Worm (Caenorhabditis elegans) whole organism, L4 larva: ENCODE data around the gene K01F9.2.
A peak's percentile ranks its signal among the peaks of the same experiment; 100 is the strongest.

ENCODE experiments used
- T26A8.4 ChIP-seq: fragments of 200-800 bp; sonication (Bioruptor generic); IDR thresholded peaks from 2 replicates; pipeline ENCODE4 v1.3.6; 2022; ENCODE audit warnings: missing genetic modification characterization, missing compliant biosample characterization
- Y48G9A.11 ChIP-seq: fragments of 200-800 bp; sonication (Bioruptor generic); IDR thresholded peaks from 2 replicates; pipeline ENCODE4 v1.3.6; 2022; ENCODE audit warnings: missing genetic modification reagents, missing genetic modification characterization, missing compliant biosample characterization
- ZK546.5 ChIP-seq, 2 experiments: sonication (generic microtip); optimal IDR thresholded peaks; 2 replicates each; lab custom pipeline; 2017; ENCODE audit warnings: missing biosample characterization in 2 of 2, missing genetic modification characterization in 2 of 2
- aha-1 ChIP-seq: fragments of 150-350 bp; peaks from one replicate; lab custom pipeline; 2014; ENCODE audit warnings: missing biosample characterization, missing genetic modification characterization
- aly-2 ChIP-seq: sonication (generic microtip); optimal IDR thresholded peaks from 2 replicates; lab custom pipeline; 2018; ENCODE audit warnings: missing biosample characterization, missing genetic modification characterization
- ama-1 ChIP-seq: fragments of 150-350 bp; optimal IDR thresholded peaks from 2 replicates; lab custom pipeline; 2014; ENCODE audit warnings: inconsistent platforms, mixed read lengths
- ceh-20 ChIP-seq: fragments of 200-800 bp; sonication (Bioruptor generic); IDR thresholded peaks from 2 replicates; pipeline ENCODE4 v1.3.6; 2022; ENCODE audit warnings: missing genetic modification reagents, missing genetic modification characterization, missing compliant biosample characterization
- ceh-28 ChIP-seq: fragments of 150-350 bp; optimal IDR thresholded peaks from 2 replicates; lab custom pipeline; 2014; ENCODE audit warnings: missing biosample characterization, missing genetic modification reagents, missing genetic modification characterization
- ceh-32 ChIP-seq: sonication (generic microtip); optimal IDR thresholded peaks from 2 replicates; lab custom pipeline; 2016; ENCODE audit warnings: mild to moderate bottlenecking, missing genetic modification characterization, missing compliant biosample characterization; ENCODE audit not compliant: poor library complexity
- ceh-44 ChIP-seq: fragments of 200-800 bp; sonication (Bioruptor generic); IDR thresholded peaks from 2 replicates; pipeline ENCODE4 v1.3.6; 2022; ENCODE audit warnings: missing genetic modification reagents, missing genetic modification characterization, missing compliant biosample characterization
- ceh-62 ChIP-seq: sonication (generic microtip); optimal IDR thresholded peaks from 2 replicates; lab custom pipeline; 2017; ENCODE audit warnings: missing biosample characterization, missing genetic modification characterization
- ceh-82 ChIP-seq: sonication (generic microtip); optimal IDR thresholded peaks from 2 replicates; lab custom pipeline; 2017; ENCODE audit warnings: missing biosample characterization, missing genetic modification characterization
- ctbp-1 ChIP-seq: fragments of 200-800 bp; sonication (Bioruptor generic); IDR thresholded peaks from 2 replicates; pipeline ENCODE4 v1.3.6; 2022; ENCODE audit warnings: missing genetic modification reagents, missing genetic modification characterization, missing compliant biosample characterization
- dpl-1 ChIP-seq: fragments of 150-350 bp; optimal IDR thresholded peaks from 2 replicates; lab custom pipeline; 2014; ENCODE audit warnings: missing biosample characterization, missing genetic modification reagents, missing genetic modification characterization
- dve-1 ChIP-seq: sonication (generic microtip); optimal IDR thresholded peaks from 2 replicates; lab custom pipeline; 2017; ENCODE audit warnings: antibody characterized with exemption, mild to moderate bottlenecking, missing genetic modification characterization, missing compliant biosample characterization; ENCODE audit not compliant: insufficient read depth
- egl-43 ChIP-seq: fragments of 200-800 bp; sonication (Bioruptor generic); IDR thresholded peaks from 2 replicates; pipeline ENCODE4 v1.3.6; 2022; ENCODE audit warnings: missing genetic modification reagents, missing genetic modification characterization, missing compliant biosample characterization
- fkh-10 ChIP-seq: fragments of 150-350 bp; optimal IDR thresholded peaks from 2 replicates; lab custom pipeline; 2014; ENCODE audit warnings: missing biosample characterization, missing genetic modification reagents, missing genetic modification characterization
- fos-1 ChIP-seq: fragments of 150-350 bp; optimal IDR thresholded peaks from 2 replicates; lab custom pipeline; 2014; ENCODE audit warnings: missing biosample characterization, missing genetic modification characterization
- hlh-11 ChIP-seq: fragments of 200-800 bp; sonication (Bioruptor generic); optimal IDR thresholded peaks from 2 replicates; lab custom pipeline; 2018; ENCODE audit warnings: mild to moderate bottlenecking, missing genetic modification characterization, missing compliant biosample characterization
- hmg-1.1 ChIP-seq: fragments of 200-800 bp; sonication (Bioruptor generic); IDR thresholded peaks from 2 replicates; pipeline ENCODE4 v1.3.6; 2022; ENCODE audit warnings: missing genetic modification reagents, missing genetic modification characterization, missing compliant biosample characterization
- lim-7 ChIP-seq: fragments of 200-800 bp; sonication (Bioruptor generic); IDR thresholded peaks from 2 replicates; pipeline ENCODE4 v1.3.6; 2022; ENCODE audit warnings: missing genetic modification characterization, missing compliant biosample characterization
- lin-1 ChIP-seq: fragments of 200-800 bp; sonication (Bioruptor generic); IDR thresholded peaks from 2 replicates; pipeline ENCODE4 v1.3.6; 2022; ENCODE audit warnings: missing genetic modification reagents, missing genetic modification characterization, missing compliant biosample characterization
- lin-13 ChIP-seq: fragments of 150-350 bp; optimal IDR thresholded peaks from 2 replicates; lab custom pipeline; 2014; ENCODE audit warnings: missing biosample characterization, missing genetic modification reagents, missing genetic modification characterization
- lir-3 ChIP-seq: sonication (generic microtip); optimal IDR thresholded peaks from 2 replicates; lab custom pipeline; 2016; ENCODE audit warnings: mild to moderate bottlenecking, missing genetic modification characterization, missing compliant biosample characterization
- madf-5 ChIP-seq, 2 experiments: fragments of 200-800 bp; sonication (Bioruptor generic); IDR thresholded peaks; 2 replicates each; pipeline ENCODE4 v1.3.6; 2022; ENCODE audit warnings: missing compliant biosample characterization in 2 of 2, missing genetic modification characterization in 2 of 2
- mdl-1 ChIP-seq, 2 experiments: fragments of 150-350 bp in 1 of 2; sonication (generic microtip) in 1 of 2; optimal IDR thresholded peaks; 2 replicates each; lab custom pipeline; 2014 to 2017; ENCODE audit warnings: missing biosample characterization in 2 of 2, missing genetic modification characterization in 2 of 2
- mdt-29 ChIP-seq: fragments of 200-800 bp; sonication (Bioruptor generic); IDR thresholded peaks from 2 replicates; pipeline ENCODE4 v1.3.6; 2022; ENCODE audit warnings: missing genetic modification reagents, missing genetic modification characterization, missing compliant biosample characterization
- mes-2 ChIP-seq: sonication (generic microtip); optimal IDR thresholded peaks from 2 replicates; lab custom pipeline; 2016; ENCODE audit warnings: missing genotype, mild to moderate bottlenecking, missing genetic modification characterization, missing compliant biosample characterization; ENCODE audit not compliant: poor library complexity, severe bottlenecking
- mxl-2 ChIP-seq: fragments of 200-800 bp; sonication (Bioruptor generic); conservative IDR thresholded peaks from 2 replicates; pipeline ENCODE4 v1.3.6; 2022; ENCODE audit warnings: missing genetic modification reagents, missing genetic modification characterization, missing compliant biosample characterization
- mxl-3 ChIP-seq: fragments of 200-800 bp; sonication (Bioruptor generic); optimal IDR thresholded peaks from 2 replicates; lab custom pipeline; 2018; ENCODE audit warnings: mild to moderate bottlenecking, missing genetic modification characterization, missing compliant biosample characterization
- nhr-102 ChIP-seq: sonication (generic microtip); optimal IDR thresholded peaks from 2 replicates; lab custom pipeline; 2016; ENCODE audit warnings: mild to moderate bottlenecking, missing genetic modification characterization, moderate library complexity, missing compliant biosample characterization
- nhr-237 ChIP-seq: sonication (generic microtip); optimal IDR thresholded peaks from 2 replicates; lab custom pipeline; 2017; ENCODE audit warnings: missing biosample characterization, missing genetic modification characterization
- nhr-28 ChIP-seq: fragments of 150-350 bp; optimal IDR thresholded peaks from 2 replicates; lab custom pipeline; 2014; ENCODE audit warnings: missing biosample characterization, missing genetic modification characterization
- nhr-41 ChIP-seq: fragments of 200-800 bp; sonication (Bioruptor generic); IDR thresholded peaks from 2 replicates; pipeline ENCODE4 v1.3.6; 2022; ENCODE audit warnings: missing genetic modification reagents, missing genetic modification characterization, missing compliant biosample characterization
- nhr-6 ChIP-seq: fragments of 150-350 bp; optimal IDR thresholded peaks from 2 replicates; lab custom pipeline; 2014; ENCODE audit warnings: missing biosample characterization, missing genetic modification characterization
- nhr-76 ChIP-seq: fragments of 150-350 bp; optimal IDR thresholded peaks from 2 replicates; lab custom pipeline; 2014; ENCODE audit warnings: missing biosample characterization, missing genetic modification characterization
- pha-4 ChIP-seq, 2 experiments: fragments of 150-350 bp in 1 of 2; fragments of 200-800 bp in 1 of 2; sonication (Bioruptor generic) in 1 of 2; IDR thresholded peaks in 1 of 2; optimal IDR thresholded peaks in 1 of 2; 2 replicates each; pipeline versions ENCODE4 v1.3.6 to Lab custom; 2014 to 2022; ENCODE audit warnings: missing genetic modification characterization in 2 of 2, missing genetic modification reagents in 2 of 2, missing biosample characterization in 1 of 2, missing compliant biosample characterization in 1 of 2
- sdz-12 ChIP-seq: fragments of 200-800 bp; sonication (Bioruptor generic); optimal IDR thresholded peaks from 2 replicates; lab custom pipeline; 2018; ENCODE audit warnings: mild to moderate bottlenecking, missing genetic modification characterization, missing compliant biosample characterization
- skn-1 ChIP-seq: fragments of 150-350 bp; optimal IDR thresholded peaks from 2 replicates; lab custom pipeline; 2014; ENCODE audit warnings: missing biosample characterization, missing genetic modification characterization
- snpc-1.2 ChIP-seq: fragments of 200-800 bp; sonication (Bioruptor generic); IDR thresholded peaks from 2 replicates; pipeline ENCODE4 v1.3.6; 2022; ENCODE audit warnings: missing genetic modification reagents, missing genetic modification characterization, missing compliant biosample characterization
- spr-3 ChIP-seq: fragments of 200-800 bp; sonication (Bioruptor generic); optimal IDR thresholded peaks from 2 replicates; lab custom pipeline; 2018; ENCODE audit warnings: mild to moderate bottlenecking, missing genetic modification characterization, missing compliant biosample characterization
- tag-97 ChIP-seq: fragments of 200-800 bp; sonication (Bioruptor generic); IDR thresholded peaks from 2 replicates; pipeline ENCODE4 v1.3.6; 2022; ENCODE audit warnings: missing genetic modification characterization, missing compliant biosample characterization
- tra-1 ChIP-seq: fragments of 200-800 bp; sonication (Bioruptor generic); IDR thresholded peaks from 2 replicates; pipeline ENCODE4 v1.3.6; 2022; ENCODE audit warnings: missing genetic modification reagents, missing genetic modification characterization, missing compliant biosample characterization
- unc-62 ChIP-seq, 3 experiments: fragments of 150-350 bp in 1 of 3; sonication (generic microtip); optimal IDR thresholded peaks in 2 of 3; peaks in 1 of 3; 1 replicate in 1 of 3; 2 replicates in 2 of 3; lab custom pipeline; 2014 to 2017; ENCODE audit warnings: missing biosample characterization in 3 of 3, missing genetic modification characterization in 3 of 3, missing genetic modification reagents in 3 of 3, missing genotype in 1 of 3
- zip-2 ChIP-seq: fragments of 150-350 bp; optimal IDR thresholded peaks from 2 replicates; lab custom pipeline; 2014; ENCODE audit warnings: missing biosample characterization, missing genetic modification characterization

Gene K01F9.2

ce11 chrIII:8867922-8868655, 8.8 kb downstream of the K01F9.2 start (continued):
- TF ChIP-seq unc-62 (GFP tag; optimal IDR thresholded peaks at IDR 0.05 in 1 of 2; lab: Kevin White, UChicago) (peak in 1 of 2 experiments; percentile 3), unc-62 (tag; optimal IDR thresholded peaks at IDR 0.05; lab: Kevin White, UChicago) (no peak), mdt-29 (no peak), fkh-10 (no peak), sdz-12 (GFP tag; lab: Kevin White, UChicago) (no peak), mdl-1 (tag; optimal IDR thresholded peaks at IDR 0.05; lab: Kevin White, UChicago) (peak in 1 of 2 experiments; percentile 67), nhr-76 (tag; lab: Kevin White, UChicago) (no peak), ceh-62 (tag; lab: Kevin White, UChicago) (no peak)
- TF ChIP-seq, all 104 proteins: peak for 24

- no peak for TF ChIP-seq ceh-32 (tag; lab: Kevin White, UChicago)
- no peak for TF ChIP-seq ama-1 (lab: Kevin White, UChicago)
- TF ChIP-seq ctbp-1 (GFP tag; lab: Robert Waterston, UW): no peak
- TF ChIP-seq lin-1 (GFP tag; lab: Robert Waterston, UW): peak; percentile 14; the same call in 1 of the 2 replicates
- no peak for TF ChIP-seq skn-1 (tag; lab: Kevin White, UChicago)
- no peak for TF ChIP-seq hmg-1.1 (GFP tag; lab: Robert Waterston, UW)
- peak; percentile 60 for TF ChIP-seq dve-1 (tag; lab: Kevin White, UChicago)
- no peak for TF ChIP-seq egl-43 (GFP tag; lab: Robert Waterston, UW)
- no peak for TF ChIP-seq Y48G9A.11 (GFP tag; lab: Robert Waterston, UW)
- TF ChIP-seq ceh-20 (GFP tag; lab: Robert Waterston, UW): no peak; the same call in 1 of the 2 replicates
- no peak for TF ChIP-seq dpl-1 (GFP tag; lab: Kevin White, UChicago)
- TF ChIP-seq tag-97 (GFP tag; lab: Robert Waterston, UW): no peak
- TF ChIP-seq tra-1 (GFP tag; lab: Robert Waterston, UW): no peak
- TF ChIP-seq zip-2 (tag; lab: Kevin White, UChicago): no peak
- no peak for TF ChIP-seq nhr-102 (tag; lab: Kevin White, UChicago)
- no peak for TF ChIP-seq nhr-41 (GFP tag; lab: Robert Waterston, UW)
- peak; percentile 94 for TF ChIP-seq aha-1 (tag; lab: Kevin White, UChicago)
- TF ChIP-seq mdt-29: no peak
- TF ChIP-seq ceh-82 (tag; lab: Kevin White, UChicago): no peak
- TF ChIP-seq nhr-76 (tag; lab: Kevin White, UChicago): no peak
- TF ChIP-seq lir-3 (tag; lab: Kevin White, UChicago): no peak
- TF ChIP-seq fos-1 (tag; lab: Kevin White, UChicago): no peak
- TF ChIP-seq hlh-11 (tag; lab: Kevin White, UChicago): peak; percentile 38
- no peak for TF ChIP-seq ceh-44
- TF ChIP-seq lin-13 (GFP tag; lab: Kevin White, UChicago): peak; percentile 53
- peak; percentile 22 for TF ChIP-seq mxl-3
- no peak for TF ChIP-seq T26A8.4
- peak; percentile 41 for TF ChIP-seq ceh-28 (tag; lab: Kevin White, UChicago)
- no peak for TF ChIP-seq ceh-62 (tag; lab: Kevin White, UChicago)
- no peak for TF ChIP-seq lim-7 (GFP tag; lab: Robert Waterston, UW)
- TF ChIP-seq snpc-1.2 (GFP tag; lab: Robert Waterston, UW): no peak
- TF ChIP-seq ZK546.5 (tag; optimal IDR thresholded peaks at IDR 0.05; lab: Kevin White, UChicago): no peak
- no peak for TF ChIP-seq mxl-2 (GFP tag; lab: Robert Waterston, UW)
- TF ChIP-seq spr-3 (GFP tag; lab: Kevin White, UChicago): no peak
- TF ChIP-seq nhr-28 (tag; lab: Kevin White, UChicago): peak; percentile 74
- TF ChIP-seq nhr-237 (tag; lab: Kevin White, UChicago): no peak
- no peak for TF ChIP-seq aly-2 (tag; lab: Kevin White, UChicago)
- no peak for TF ChIP-seq nhr-6 (tag; lab: Kevin White, UChicago)
- no peak for TF ChIP-seq pha-4 (GFP tag; IDR thresholded peaks at IDR 0.05; lab: Robert Waterston, UW)
- peak; percentile 39 for TF ChIP-seq pha-4 (tag; optimal IDR thresholded peaks at IDR 0.05; lab: Kevin White, UChicago)
- peak; percentile 41 for TF ChIP-seq mes-2 (tag; lab: Kevin White, UChicago)
- TF ChIP-seq madf-5 (GFP tag; IDR thresholded peaks at IDR 0.05; lab: Robert Waterston, UW): no peak
Observed at ce11 chrIII:8866983-8867842, 9.7 kb downstream of the K01F9.2 start.
